Fruit fly (Drosophila melanogaster): ENCODE data around the gene betaTub97EF.

The betaTub97EF gene

DNA sequence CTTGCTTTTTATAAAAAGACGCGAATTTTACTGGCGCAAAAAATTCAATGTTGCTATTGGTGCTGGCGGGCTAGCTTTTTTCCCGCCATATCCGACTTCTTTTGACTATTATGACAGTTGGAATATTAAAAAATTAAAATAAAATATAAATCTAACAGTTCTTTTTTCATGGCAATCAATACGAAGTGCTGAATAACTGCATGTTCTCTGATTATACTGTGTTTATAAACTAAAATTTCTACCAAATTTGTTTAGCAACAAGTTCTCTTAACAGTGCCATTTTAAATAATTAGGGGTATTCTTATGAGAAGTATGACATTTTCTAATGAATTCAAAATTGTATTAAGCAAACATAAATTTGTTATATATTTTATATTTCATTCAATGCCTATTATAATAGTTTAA is 68.8 kb downstream of the betaTub97EF start, which contains the start of gene Boh1 (continued):
- no peak for TF ChIP-seq onecut (GFP tag; IDR thresholded peaks at IDR 0.05)
- TF ChIP-seq wor (GFP tag; IDR thresholded peaks at IDR 0.05), result no peak
- TF ChIP-seq CG10274 (GFP tag; optimal IDR thresholded peaks at IDR 0.05), result no peak
- TF ChIP-seq croc (GFP tag; conservative IDR thresholded peaks at IDR 0.05), result no peak
- no peak for TF ChIP-seq CG7357 (GFP tag; IDR thresholded peaks at IDR 0.05)
- TF ChIP-seq ken (GFP tag; IDR thresholded peaks at IDR 0.05), result no peak
- no peak for TF ChIP-seq CG34422 (GFP tag; IDR thresholded peaks at IDR 0.05)
- no peak for TF ChIP-seq ftz-f1 (GFP tag; optimal IDR thresholded peaks at IDR 0.05)
- no peak for TF ChIP-seq CG43689 (GFP tag; IDR thresholded peaks at IDR 0.05)
- TF ChIP-seq Poxn (GFP tag; IDR thresholded peaks at IDR 0.05), result no peak
- TF ChIP-seq lmd (GFP tag; IDR thresholded peaks at IDR 0.05), result no peak
- peak; percentile 37 for TF ChIP-seq CG30403 (GFP tag; optimal IDR thresholded peaks at IDR 0.05)
- no peak for TF ChIP-seq al (GFP tag; IDR thresholded peaks at IDR 0.05)
- no peak for TF ChIP-seq CG9876 (GFP tag; optimal IDR thresholded peaks at IDR 0.05)
- TF ChIP-seq CG6175 (GFP tag; IDR thresholded peaks at IDR 0.05), result no peak
- TF ChIP-seq CG2889 (GFP tag; IDR thresholded peaks at IDR 0.05), result no peak
- TF ChIP-seq D19A (tag; optimal IDR thresholded peaks at IDR 0.05), result peak; percentile 40
- no peak for TF ChIP-seq Atf-2 (GFP tag; optimal IDR thresholded peaks at IDR 0.05)
- peak; percentile 32 for TF ChIP-seq CG15601 (tag; optimal IDR thresholded peaks at IDR 0.05)
- TF ChIP-seq jumu (GFP tag; optimal IDR thresholded peaks at IDR 0.05), result no peak
- no peak for TF ChIP-seq CG18619 (GFP tag; optimal IDR thresholded peaks at IDR 0.05)
- TF ChIP-seq fu2 (GFP tag; optimal IDR thresholded peaks at IDR 0.05), result no peak
- no peak for TF ChIP-seq mam (GFP tag; optimal IDR thresholded peaks at IDR 0.05)
- TF ChIP-seq Asciz (GFP tag; optimal IDR thresholded peaks at IDR 0.05), result no peak
- TF ChIP-seq CG7786 (GFP tag; optimal IDR thresholded peaks at IDR 0.05), result no peak
- TF ChIP-seq Hr3 (GFP tag; optimal IDR thresholded peaks at IDR 0.05), result peak; percentile 12
- TF ChIP-seq CG6854 (GFP tag; optimal IDR thresholded peaks at IDR 0.05), result no peak
- no peak for TF ChIP-seq chif (GFP tag; optimal IDR thresholded peaks at IDR 0.05)
- no peak for TF ChIP-seq Hmx (GFP tag; optimal IDR thresholded peaks at IDR 0.05)
- TF ChIP-seq Hr78 (GFP tag; optimal IDR thresholded peaks at IDR 0.05), result no peak
- no peak for TF ChIP-seq yki (optimal IDR thresholded peaks at IDR 0.05)
- peak; percentile 67 for TF ChIP-seq CG2116 (GFP tag; optimal IDR thresholded peaks at IDR 0.05)
- TF ChIP-seq lbe (GFP tag; optimal IDR thresholded peaks at IDR 0.05), result peak; percentile 13
- TF ChIP-seq GATAe (GFP tag; conservative IDR thresholded peaks at IDR 0.05), result no peak
- peak; percentile 3 for TF ChIP-seq CG2120 (GFP tag; optimal IDR thresholded peaks at IDR 0.05)
- TF ChIP-seq CG17186 (GFP tag; optimal IDR thresholded peaks at IDR 0.05), result no peak
- no peak for TF ChIP-seq CG3838 (GFP tag; optimal IDR thresholded peaks at IDR 0.05)
- peak; percentile 76 for TF ChIP-seq CG10267 (tag; optimal IDR thresholded peaks at IDR 0.05)
- no peak for TF ChIP-seq salm (tag; optimal IDR thresholded peaks at IDR 0.05)
- no peak for TF ChIP-seq corto (GFP tag; optimal IDR thresholded peaks at IDR 0.05)
- no peak for TF ChIP-seq CG10209 (GFP tag; optimal IDR thresholded peaks at IDR 0.05)
- no peak for TF ChIP-seq vfl (GFP tag; optimal IDR thresholded peaks at IDR 0.05)
- no peak for TF ChIP-seq CG10321 (GFP tag; IDR thresholded peaks at IDR 0.05)
- TF ChIP-seq kay (GFP tag; optimal IDR thresholded peaks at IDR 0.05), result no peak
- TF ChIP-seq CG4404 (GFP tag; IDR thresholded peaks at IDR 0.05), result no peak
- TF ChIP-seq CG6254 (GFP tag; optimal IDR thresholded peaks at IDR 0.05), result no peak
- TF ChIP-seq grn (GFP tag; optimal IDR thresholded peaks at IDR 0.05), result no peak
- peak; percentile 47 for TF ChIP-seq CG18262 (tag; optimal IDR thresholded peaks at IDR 0.05)
- TF ChIP-seq CG7556 (GFP tag; optimal IDR thresholded peaks at IDR 0.05), result peak; percentile 20
- TF ChIP-seq Sry-β (GFP tag; optimal IDR thresholded peaks at IDR 0.05), result peak; percentile 94
- TF ChIP-seq CG12659 (GFP tag; optimal IDR thresholded peaks at IDR 0.05), result peak; percentile 39
- TF ChIP-seq gcm (GFP tag; optimal IDR thresholded peaks at IDR 0.05), result no peak
- TF ChIP-seq Usf (GFP tag; optimal IDR thresholded peaks at IDR 0.05), result no peak
